Fruit fly (Drosophila melanogaster) whole organism, prepupa: ENCODE data around the gene CG42819.

ENCODE experiments used
- CG10669 ChIP-seq: fragments of 200-800 bp; sonication (Bioruptor generic); optimal IDR thresholded peaks from 3 replicates; lab custom pipeline; 2018; ENCODE audit warnings: missing biosample characterization, mild to moderate bottlenecking, missing genetic modification characterization, moderate library complexity
- CG1621 ChIP-seq: fragments of 200-800 bp; sonication (Bioruptor generic); optimal IDR thresholded peaks from 3 replicates; lab custom pipeline; 2018; ENCODE audit warnings: missing biosample characterization, mild to moderate bottlenecking, missing genetic modification characterization
- CG34406 ChIP-seq: fragments of 200-800 bp; sonication (Bioruptor generic); optimal IDR thresholded peaks from 3 replicates; lab custom pipeline; 2016; ENCODE audit warnings: missing biosample characterization, missing genetic modification characterization
- CG6854 ChIP-seq: fragments of 200-800 bp; sonication (Bioruptor generic); optimal IDR thresholded peaks from 2 replicates; lab custom pipeline; 2017; ENCODE audit warnings: missing biosample characterization, mild to moderate bottlenecking, missing genetic modification characterization
- CG7368 ChIP-seq: fragments of 200-800 bp; sonication (Bioruptor generic); optimal IDR thresholded peaks from 3 replicates; lab custom pipeline; 2016; ENCODE audit warnings: missing biosample characterization, missing genetic modification characterization
- Eip93F ChIP-seq: fragments of 200-800 bp; sonication (Bioruptor generic); optimal IDR thresholded peaks from 2 replicates; lab custom pipeline; 2016; ENCODE audit warnings: missing biosample characterization, mild to moderate bottlenecking, missing genetic modification characterization
- Smox ChIP-seq: fragments of 200-800 bp; sonication (Bioruptor generic); optimal IDR thresholded peaks from 3 replicates; lab custom pipeline; 2016; ENCODE audit warnings: missing biosample characterization, missing genetic modification characterization
- Sox102F ChIP-seq: fragments of 200-800 bp; sonication (Bioruptor generic); optimal IDR thresholded peaks from 2 replicates; lab custom pipeline; 2016; ENCODE audit warnings: missing biosample characterization, mild to moderate bottlenecking, missing genetic modification characterization

- TF ChIP-seq Sox102F (GFP tag; lab: Kevin White, UChicago) (no peak), Eip93F (GFP tag; lab: Kevin White, UChicago) (no peak), CG10669 (GFP tag; lab: Kevin White, UChicago) (no peak), Smox (GFP tag; lab: Kevin White, UChicago) (no peak), CG34406 (GFP tag; lab: Kevin White, UChicago) (no peak), CG1621 (no peak), CG6854 (GFP tag; lab: Kevin White, UChicago) (no peak), CG7368 (GFP tag; lab: Kevin White, UChicago) (no peak)
Observed at dm6 chr2L:8350560-8351171, 38.5 kb downstream of the CG42819 start.
